Worm (Caenorhabditis elegans) whole organism, L1 larva: ENCODE data around the gene ceh-18.

ENCODE experiments used
- ama-1 ChIP-seq: fragments of 150-350 bp; optimal IDR thresholded peaks from 2 replicates; lab custom pipeline; 2014
- lin-39 ChIP-seq: fragments of 150-350 bp; optimal IDR thresholded peaks from 2 replicates; lab custom pipeline; 2014; ENCODE audit warnings: missing biosample characterization, missing genetic modification reagents, missing genetic modification characterization
- mep-1 ChIP-seq: fragments of 150-350 bp; optimal IDR thresholded peaks from 2 replicates; lab custom pipeline; 2014; ENCODE audit warnings: missing biosample characterization, missing genetic modification characterization
- nhr-85 ChIP-seq: sonication (generic microtip); peaks from one replicate; lab custom pipeline; 2016; ENCODE audit warnings: missing genetic modification characterization, inconsistent platforms, missing compliant biosample characterization
- snu-23 ChIP-seq: sonication (generic microtip); optimal IDR thresholded peaks from 2 replicates; lab custom pipeline; 2016; ENCODE audit warnings: missing genetic modification characterization, missing compliant biosample characterization
- zag-1 ChIP-seq: fragments of 150-350 bp; optimal IDR thresholded peaks from 2 replicates; lab custom pipeline; 2014; ENCODE audit warnings: missing biosample characterization, missing genetic modification characterization

ceh-18 gene

DNA sequence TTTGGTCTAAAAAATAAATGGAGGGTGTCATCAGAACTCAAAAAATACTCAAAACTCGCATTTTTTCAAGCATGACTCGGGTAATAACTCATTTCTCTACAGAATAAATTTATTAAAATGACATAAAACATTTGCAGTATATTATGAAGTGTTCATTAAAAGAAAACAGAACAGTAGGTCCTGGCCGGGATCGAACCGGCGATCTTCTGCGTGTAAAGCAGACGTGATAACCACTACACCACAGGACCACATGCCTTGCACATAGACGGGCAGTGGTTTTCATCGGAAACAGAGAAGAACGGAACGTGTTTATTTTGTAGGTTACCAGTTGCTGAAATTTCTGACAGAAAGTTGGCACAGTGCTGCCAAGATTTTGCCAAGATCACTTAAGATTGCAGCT is 64.2 kb downstream of the ceh-18 start (continued):
- no peak for TF ChIP-seq mep-1
- no peak for TF ChIP-seq ama-1 (lab: Kevin White, UChicago)
- TF ChIP-seq nhr-85 (tag; lab: Kevin White, UChicago), result no peak
- no peak for TF ChIP-seq lin-39 (tag; lab: Kevin White, UChicago)
- TF ChIP-seq zag-1 (tag; lab: Kevin White, UChicago), result no peak
- peak; percentile 35 for TF ChIP-seq snu-23 (GFP tag; lab: Kevin White, UChicago)
